Worm (Caenorhabditis elegans) whole organism, late embryonic: Measurements from ENCODE around the gene C04C11.1.
A peak's percentile ranks its signal among the peaks of the same experiment; 100 is the strongest.

Source experiments
- F13H6.1 ChIP-seq: sonication (generic microtip); optimal IDR thresholded peaks from 2 replicates; lab custom pipeline; 2016; ENCODE audit warnings: missing genetic modification characterization, missing compliant biosample characterization
- K09A11.1 ChIP-seq: sonication (generic microtip); optimal IDR thresholded peaks from 2 replicates; lab custom pipeline; 2017; ENCODE audit warnings: antibody characterized with exemption, mild to moderate bottlenecking, missing genetic modification characterization, missing compliant biosample characterization; ENCODE audit not compliant: insufficient read depth
- Y22D7AL.16 ChIP-seq: sonication (generic microtip); optimal IDR thresholded peaks from 2 replicates; lab custom pipeline; 2016; ENCODE audit warnings: missing genetic modification characterization, missing compliant biosample characterization
- ahr-1 ChIP-seq: sonication (generic microtip); optimal IDR thresholded peaks from 2 replicates; lab custom pipeline; 2016; ENCODE audit warnings: missing genetic modification characterization, missing compliant biosample characterization
- ceh-14 ChIP-seq: sonication (generic microtip); optimal IDR thresholded peaks from 2 replicates; lab custom pipeline; 2016; ENCODE audit warnings: missing genotype, missing genetic modification characterization, missing compliant biosample characterization
- ceh-2 ChIP-seq: sonication (generic microtip); optimal IDR thresholded peaks from 2 replicates; lab custom pipeline; 2016; ENCODE audit warnings: missing genotype, missing genetic modification characterization, missing compliant biosample characterization
- ceh-31 ChIP-seq: sonication (generic microtip); optimal IDR thresholded peaks from 2 replicates; lab custom pipeline; 2016; ENCODE audit warnings: missing genetic modification characterization, missing compliant biosample characterization
- ceh-34 ChIP-seq: sonication (generic microtip); optimal IDR thresholded peaks from 2 replicates; lab custom pipeline; 2016; ENCODE audit warnings: mild to moderate bottlenecking, missing genetic modification characterization, missing compliant biosample characterization
- ceh-48 ChIP-seq: sonication (generic microtip); optimal IDR thresholded peaks from 2 replicates; lab custom pipeline; 2016; ENCODE audit warnings: missing genetic modification characterization, inconsistent platforms, missing compliant biosample characterization
- ceh-6 ChIP-seq: fragments of 200-800 bp; sonication (Bioruptor generic); optimal IDR thresholded peaks from 2 replicates; lab custom pipeline; 2018; ENCODE audit warnings: mild to moderate bottlenecking, missing genetic modification characterization, missing compliant biosample characterization
- che-1 ChIP-seq: sonication (generic microtip); optimal IDR thresholded peaks from 2 replicates; lab custom pipeline; 2016; ENCODE audit warnings: mild to moderate bottlenecking, missing genetic modification characterization, missing compliant biosample characterization
- dve-1 ChIP-seq: sonication (generic microtip); optimal IDR thresholded peaks from 2 replicates; lab custom pipeline; 2017; ENCODE audit warnings: antibody characterized with exemption, mild to moderate bottlenecking, missing genetic modification characterization, missing compliant biosample characterization
- ets-4 ChIP-seq: sonication (generic microtip); optimal IDR thresholded peaks from 2 replicates; lab custom pipeline; 2016; ENCODE audit warnings: missing genetic modification characterization, missing compliant biosample characterization
- eyg-1 ChIP-seq: sonication (generic microtip); optimal IDR thresholded peaks from 2 replicates; lab custom pipeline; 2016; ENCODE audit warnings: missing genotype, missing genetic modification characterization, missing compliant biosample characterization
- fkh-10 ChIP-seq: fragments of 150-350 bp; optimal IDR thresholded peaks from 2 replicates; lab custom pipeline; 2014; ENCODE audit warnings: missing biosample characterization, missing genetic modification reagents, missing genetic modification characterization
- fkh-6 ChIP-seq: sonication (generic microtip); optimal IDR thresholded peaks from 2 replicates; lab custom pipeline; 2016; ENCODE audit warnings: missing genetic modification characterization, missing compliant biosample characterization
- gmeb-2 ChIP-seq: sonication (generic microtip); optimal IDR thresholded peaks from 2 replicates; lab custom pipeline; 2016; ENCODE audit warnings: missing genetic modification characterization, inconsistent platforms, missing compliant biosample characterization
- hlh-13 ChIP-seq: fragments of 200-800 bp; sonication (Bioruptor generic); optimal IDR thresholded peaks from 2 replicates; lab custom pipeline; 2018; ENCODE audit warnings: mild to moderate bottlenecking, missing genetic modification characterization, missing compliant biosample characterization
- hlh-30 ChIP-seq: sonication (generic microtip); optimal IDR thresholded peaks from 2 replicates; lab custom pipeline; 2017; ENCODE audit warnings: antibody characterized with exemption, missing genetic modification characterization, missing compliant biosample characterization; ENCODE audit not compliant: insufficient read depth
- hlh-6 ChIP-seq: sonication (generic microtip); optimal IDR thresholded peaks from 2 replicates; lab custom pipeline; 2016; ENCODE audit warnings: missing genotype, missing genetic modification characterization, missing compliant biosample characterization
- hlh-8 ChIP-seq: sonication (generic microtip); optimal IDR thresholded peaks from 2 replicates; lab custom pipeline; 2016; ENCODE audit warnings: missing genotype, missing genetic modification characterization, missing compliant biosample characterization
- nhr-11 ChIP-seq: fragments of 150-350 bp; optimal IDR thresholded peaks from 2 replicates; lab custom pipeline; 2014; ENCODE audit warnings: missing biosample characterization, missing genetic modification characterization
- pag-3 ChIP-seq: sonication (generic microtip); optimal IDR thresholded peaks from 2 replicates; lab custom pipeline; 2016; ENCODE audit warnings: missing compliant biosample characterization, missing genetic modification characterization, borderline replicate concordance
- pax-1 ChIP-seq: fragments of 150-350 bp; optimal IDR thresholded peaks from 2 replicates; lab custom pipeline; 2014; ENCODE audit warnings: missing biosample characterization, missing genetic modification characterization
- pha-4 ChIP-seq: fragments of 150-350 bp; optimal IDR thresholded peaks from 2 replicates; lab custom pipeline; 2018; ENCODE audit warnings: missing biosample characterization, missing genetic modification reagents, missing genetic modification characterization
- pqm-1 ChIP-seq: sonication (generic microtip); optimal IDR thresholded peaks from 2 replicates; lab custom pipeline; 2016; ENCODE audit warnings: missing genetic modification characterization, missing compliant biosample characterization
- ref-2 ChIP-seq: sonication (generic microtip); optimal IDR thresholded peaks from 2 replicates; lab custom pipeline; 2016; ENCODE audit warnings: missing genetic modification characterization, missing compliant biosample characterization
- sdc-2 ChIP-seq: sonication (generic microtip); optimal IDR thresholded peaks from 2 replicates; lab custom pipeline; 2016; ENCODE audit warnings: missing genotype, missing genetic modification characterization, missing compliant biosample characterization
- sox-2 ChIP-seq: fragments of 200-800 bp; sonication (Bioruptor generic); IDR thresholded peaks from 2 replicates; pipeline ENCODE4 v1.3.6; 2022; ENCODE audit warnings: missing genetic modification reagents, missing genetic modification characterization, missing compliant biosample characterization
- sox-4 ChIP-seq: sonication (generic microtip); optimal IDR thresholded peaks from 2 replicates; lab custom pipeline; 2017; ENCODE audit warnings: mild to moderate bottlenecking, missing genetic modification characterization, inconsistent platforms, missing compliant biosample characterization
- tbx-2 ChIP-seq: sonication (generic microtip); optimal IDR thresholded peaks from 2 replicates; lab custom pipeline; 2016; ENCODE audit warnings: missing genetic modification characterization, missing compliant biosample characterization
- tbx-7 ChIP-seq: sonication (generic microtip); optimal IDR thresholded peaks from 2 replicates; lab custom pipeline; 2016; ENCODE audit warnings: missing genotype, missing genetic modification characterization, missing compliant biosample characterization
- ttx-3 ChIP-seq: sonication (generic microtip); optimal IDR thresholded peaks from 2 replicates; lab custom pipeline; 2016; ENCODE audit warnings: missing genetic modification reagents, missing genetic modification characterization, missing compliant biosample characterization
- unc-3 ChIP-seq, 2 experiments: fragments of 200-800 bp in 1 of 2; sonication (Bioruptor generic) in 1 of 2; sonication (generic microtip) in 1 of 2; conservative IDR thresholded peaks in 1 of 2; optimal IDR thresholded peaks in 1 of 2; 2 replicates each; pipeline versions ENCODE4 v1.3.6 to Lab custom; 2016 to 2022; ENCODE audit warnings: missing compliant biosample characterization in 2 of 2, missing genetic modification characterization in 2 of 2, missing genetic modification reagents in 1 of 2
- unc-42 ChIP-seq: sonication (generic microtip); optimal IDR thresholded peaks from 2 replicates; lab custom pipeline; 2016; ENCODE audit warnings: missing genotype, missing genetic modification characterization, missing compliant biosample characterization
- unc-55 ChIP-seq: sonication (generic microtip); optimal IDR thresholded peaks from 2 replicates; lab custom pipeline; 2017; ENCODE audit warnings: missing biosample characterization, missing genetic modification reagents, missing genetic modification characterization
- unc-86 ChIP-seq: sonication (generic microtip); optimal IDR thresholded peaks from 2 replicates; lab custom pipeline; 2016; ENCODE audit warnings: missing genetic modification characterization, missing compliant biosample characterization
- zip-5 ChIP-seq: sonication (generic microtip); optimal IDR thresholded peaks from 2 replicates; lab custom pipeline; 2016; ENCODE audit warnings: missing genetic modification characterization, missing compliant biosample characterization
- ztf-16 ChIP-seq: sonication (generic microtip); optimal IDR thresholded peaks from 2 replicates; lab custom pipeline; 2017; ENCODE audit warnings: missing genetic modification characterization, missing compliant biosample characterization

The C04C11.1 gene

ce11 chrX:14024400-14024953, 4.1 kb downstream of the C04C11.1 start:
- TF ChIP-seq ceh-34 (tag; lab: Kevin White, UChicago) (peak; percentile 4), unc-55 (GFP tag; lab: Kevin White, UChicago) (peak; percentile 81), pag-3 (no peak), unc-3 (GFP tag; conservative IDR thresholded peaks at IDR 0.05; lab: Robert Waterston, UW) (no peak), unc-3 (tag; optimal IDR thresholded peaks at IDR 0.05; lab: Kevin White, UChicago) (no peak)

ce11 chrX:14026893-14027292, 6.5 kb downstream of the C04C11.1 start:
- TF ChIP-seq ceh-14 (tag; lab: Kevin White, UChicago) (no peak), nhr-11 (no peak), fkh-10 (no peak), hlh-6 (peak; percentile 54), ceh-34 (tag; lab: Kevin White, UChicago) (peak; percentile 23), sdc-2 (tag; lab: Kevin White, UChicago) (peak; percentile 75), dve-1 (tag; lab: Kevin White, UChicago) (no peak), ceh-2 (peak; percentile 6), zip-5 (tag; lab: Kevin White, UChicago) (no peak), tbx-2 (tag; lab: Kevin White, UChicago) (peak; percentile 14), unc-3 (GFP tag; conservative IDR thresholded peaks at IDR 0.05; lab: Robert Waterston, UW) (no peak), unc-3 (tag; optimal IDR thresholded peaks at IDR 0.05; lab: Kevin White, UChicago) (no peak), ref-2 (tag; lab: Kevin White, UChicago) (peak; percentile 78), pha-4 (tag; lab: Kevin White, UChicago) (no peak), hlh-30 (peak; percentile 55), tbx-7 (tag; lab: Kevin White, UChicago) (no peak), ceh-31 (peak; percentile 13), hlh-8 (tag; lab: Kevin White, UChicago) (peak; percentile 29), unc-55 (GFP tag; lab: Kevin White, UChicago) (peak; percentile 30), che-1 (tag; lab: Kevin White, UChicago) (no peak), ahr-1 (tag; lab: Kevin White, UChicago) (no peak), ttx-3 (no peak), fkh-6 (tag; lab: Kevin White, UChicago) (peak; percentile 30), ztf-16 (tag; lab: Kevin White, UChicago) (no peak), eyg-1 (tag; lab: Kevin White, UChicago) (no peak), gmeb-2 (no peak), ets-4 (no peak), ceh-6 (GFP tag; lab: Kevin White, UChicago) (no peak), sox-4 (tag; lab: Kevin White, UChicago) (no peak), hlh-13 (GFP tag; lab: Kevin White, UChicago) (no peak), F13H6.1 (tag; lab: Kevin White, UChicago) (no peak), pag-3 (no peak), unc-86 (tag; lab: Kevin White, UChicago) (no peak)
- TF ChIP-seq, all 69 proteins: peak for 11

- peak; percentile 66 for TF ChIP-seq unc-42
- peak; percentile 23 for TF ChIP-seq tbx-2 (tag; lab: Kevin White, UChicago)
- TF ChIP-seq unc-3 (GFP tag; conservative IDR thresholded peaks at IDR 0.05; lab: Robert Waterston, UW): no peak
- no peak for TF ChIP-seq unc-3 (tag; optimal IDR thresholded peaks at IDR 0.05; lab: Kevin White, UChicago)
- TF ChIP-seq ceh-14 (tag; lab: Kevin White, UChicago): peak; percentile 60
These were observed 8.1 kb downstream of the C04C11.1 start for ce11 chrX:14028492-14028891.

ce11 chrX:14029392-14029791, 9.0 kb downstream of the C04C11.1 start:
- TF ChIP-seq ceh-48 (tag; lab: Kevin White, UChicago) (no peak), pqm-1 (tag; lab: Kevin White, UChicago) (no peak), K09A11.1 (tag; lab: Kevin White, UChicago) (no peak), sox-2 (GFP tag; lab: Robert Waterston, UW) (no peak), hlh-30 (no peak), sox-4 (tag; lab: Kevin White, UChicago) (no peak), pax-1 (tag; lab: Kevin White, UChicago) (no peak), che-1 (tag; lab: Kevin White, UChicago) (no peak), ahr-1 (tag; lab: Kevin White, UChicago) (no peak), Y22D7AL.16 (no peak)
